Fruit fly (Drosophila melanogaster) S2 (cell line): ENCODE measurements around the gene CG42512.

Source experiments
- CG8478 ChIP-seq: fragments of >200 bp; optimal IDR thresholded peaks from 2 replicates; lab custom pipeline; 2018
- CTCF ChIP-seq, 2 experiments: fragments of >200 bp; optimal IDR thresholded peaks; 2 replicates each; lab custom pipeline; 2018

DNA sequence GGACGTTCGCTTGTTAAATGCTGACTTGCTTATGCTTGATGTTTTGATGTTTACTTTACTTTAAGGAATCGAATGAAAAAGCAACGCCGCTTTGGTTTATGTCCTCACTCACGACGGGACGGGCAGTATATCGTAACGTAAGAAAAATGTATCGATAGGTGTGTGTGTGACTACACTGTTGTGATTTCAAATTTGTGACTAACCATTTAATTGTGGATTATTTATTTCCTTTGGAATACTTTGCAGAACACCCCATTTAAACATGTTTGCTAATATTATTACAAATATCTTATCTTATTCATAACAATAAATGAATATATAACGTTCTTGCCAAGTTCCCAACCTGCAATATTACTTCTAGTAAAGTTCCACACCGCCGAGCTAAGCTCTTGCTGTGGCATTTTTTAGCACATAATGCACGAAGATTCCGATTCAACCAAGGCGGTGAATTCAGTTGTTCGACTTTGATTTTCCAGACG is 3.8 kb downstream of the CG42512 start, which contains the start of the genes Nemp and r:
- TF ChIP-seq CTCF (optimal IDR thresholded peaks at IDR 0.05; lab: Kevin White, UChicago) (peak in 1 of 2 experiments; percentile 1), CG8478 (lab: Kevin White, UChicago) (no peak)
